Fruit fly (Drosophila melanogaster): ENCODE results near the gene bsk.

DNA sequence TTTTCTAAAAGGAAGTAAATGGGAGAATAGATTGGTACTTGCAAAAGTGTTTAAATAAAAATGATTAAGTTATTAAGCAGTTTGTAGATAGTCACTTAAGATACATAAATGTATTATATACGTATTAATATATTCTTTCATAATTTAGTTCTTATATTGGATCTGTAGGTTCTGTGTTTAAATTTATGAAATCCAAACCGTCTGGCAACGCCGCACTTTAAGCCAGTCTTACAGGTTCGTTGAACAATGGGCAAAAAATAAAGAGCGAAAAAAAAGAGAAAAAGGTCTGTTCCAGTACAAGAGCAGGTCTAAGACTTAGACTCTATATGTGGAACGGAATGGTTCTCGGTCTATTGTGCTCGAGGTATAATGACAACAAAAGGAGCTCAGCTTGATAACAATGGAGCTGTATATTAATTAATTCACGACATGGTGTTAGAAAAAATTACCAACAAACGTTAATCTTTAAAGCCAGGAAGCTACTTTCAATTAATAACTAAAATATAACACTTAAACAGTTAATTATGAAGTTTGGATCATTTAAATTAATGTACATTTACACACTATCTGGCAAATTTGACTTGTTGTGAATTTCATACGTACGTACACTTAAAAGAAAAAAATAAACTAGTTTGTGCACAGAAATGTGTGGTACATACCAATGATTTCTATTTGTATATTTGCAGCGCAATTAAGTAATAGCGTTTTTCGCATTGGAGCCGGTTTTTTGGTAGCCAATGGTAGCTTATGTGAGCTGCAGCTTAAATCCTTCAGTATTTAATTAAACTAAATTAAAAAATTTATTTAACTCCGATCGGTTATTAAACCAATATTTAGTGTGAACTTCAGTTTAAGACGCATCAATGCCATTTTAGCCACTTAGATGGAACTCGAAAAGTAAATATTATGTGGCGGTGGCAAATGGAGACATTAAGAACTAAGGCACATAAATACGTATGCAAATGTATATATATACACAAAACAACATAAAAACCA is 41.2 kb downstream of the bsk start, which contains the start of gene CG5731:
- no peak for TF ChIP-seq psq (GFP tag; optimal IDR thresholded peaks at IDR 0.05)
- TF ChIP-seq br (GFP tag; optimal IDR thresholded peaks at IDR 0.05) = no peak
- no peak for TF ChIP-seq fru (GFP tag; optimal IDR thresholded peaks at IDR 0.05)
- TF ChIP-seq CrebA (GFP tag; optimal IDR thresholded peaks at IDR 0.05; ENCODE audit: borderline replicate concordance) = no peak
- no peak for TF ChIP-seq Hr78 (GFP tag; optimal IDR thresholded peaks at IDR 0.05)
